Worm (Caenorhabditis elegans): ENCODE measurements around the gene rps-13.

DNA sequence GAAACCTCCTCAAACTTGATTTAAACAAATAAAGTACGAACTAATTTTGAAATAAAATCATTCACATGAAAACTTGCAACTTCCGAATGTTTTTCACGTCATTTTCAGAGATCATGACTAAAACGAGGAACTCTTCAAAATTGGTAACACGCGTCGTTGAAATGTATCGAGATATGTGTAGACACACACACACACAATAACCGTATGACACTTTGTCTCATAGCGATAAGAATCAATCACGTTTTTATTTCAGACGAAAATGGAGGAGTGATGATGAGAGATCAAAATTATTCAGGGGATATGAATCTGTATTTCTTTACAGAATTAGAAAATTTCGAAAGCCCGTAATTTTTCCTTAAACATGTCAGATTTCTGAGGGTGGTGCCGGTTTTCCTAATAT is 47.9 kb upstream of the rps-13 start:
- no peak for TF ChIP-seq hif-1 (tag; optimal IDR thresholded peaks at IDR 0.05)
- peak in 1 of 2 experiments; percentile 94 for TF ChIP-seq unc-62 (GFP tag; optimal IDR thresholded peaks at IDR 0.05 in 1 of 2)
- no peak for TF ChIP-seq unc-62 (tag; optimal IDR thresholded peaks at IDR 0.05)
- TF ChIP-seq pha-4 (GFP tag; IDR thresholded peaks at IDR 0.05), result no peak
- no peak for TF ChIP-seq pha-4 (tag; optimal IDR thresholded peaks at IDR 0.05)
